Fruit fly (Drosophila melanogaster): ENCODE data around the gene CG10598.

CG10598 gene

dm6 chrX:17226681-17227019 lies at the start of gene CG10598:
Gene CG10598 (minus strand): TSS chrX:17226867.
- TF ChIP-seq CG17801 (GFP tag; optimal IDR thresholded peaks at IDR 0.05; ENCODE audit: partially characterized antibody): no peak

dm6 chrX:17274798-17275197 lies 48.1 kb upstream of the CG10598 start:
- TF ChIP-seq CG17801 (GFP tag; optimal IDR thresholded peaks at IDR 0.05; ENCODE audit: partially characterized antibody): no peak

DNA sequence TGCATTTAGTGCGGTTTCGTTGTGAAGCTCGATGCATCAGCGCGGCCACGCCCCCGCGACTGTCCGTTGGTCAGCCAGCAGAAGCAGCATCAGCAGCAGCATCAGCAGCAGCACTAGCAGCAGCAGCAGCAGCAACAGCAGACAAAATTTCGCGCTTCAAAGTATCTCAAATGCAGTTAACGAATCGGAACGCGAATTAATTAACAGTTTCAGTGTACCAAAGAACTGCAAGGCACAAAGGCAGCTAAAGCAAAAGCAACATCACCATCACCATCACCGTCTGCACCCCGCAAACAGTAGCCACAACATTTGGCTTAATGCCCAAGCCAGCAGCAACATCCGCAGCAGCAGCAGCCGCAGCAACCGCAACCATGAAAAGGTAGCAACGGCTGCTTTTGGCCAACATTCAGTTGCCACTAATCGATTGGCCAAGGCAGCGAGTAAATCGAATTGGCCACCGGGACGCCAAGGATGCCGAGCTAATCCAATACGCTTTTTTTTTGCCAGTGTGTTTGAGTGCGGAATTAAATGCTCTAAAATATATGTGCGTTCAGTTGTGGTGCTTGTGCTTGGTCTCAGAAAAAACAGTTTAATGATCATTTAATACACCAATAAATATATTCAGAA lies 38.8 kb upstream of the CG10598 start:
- no peak for TF ChIP-seq CG17801 (GFP tag; optimal IDR thresholded peaks at IDR 0.05; ENCODE audit: partially characterized antibody)

DNA sequence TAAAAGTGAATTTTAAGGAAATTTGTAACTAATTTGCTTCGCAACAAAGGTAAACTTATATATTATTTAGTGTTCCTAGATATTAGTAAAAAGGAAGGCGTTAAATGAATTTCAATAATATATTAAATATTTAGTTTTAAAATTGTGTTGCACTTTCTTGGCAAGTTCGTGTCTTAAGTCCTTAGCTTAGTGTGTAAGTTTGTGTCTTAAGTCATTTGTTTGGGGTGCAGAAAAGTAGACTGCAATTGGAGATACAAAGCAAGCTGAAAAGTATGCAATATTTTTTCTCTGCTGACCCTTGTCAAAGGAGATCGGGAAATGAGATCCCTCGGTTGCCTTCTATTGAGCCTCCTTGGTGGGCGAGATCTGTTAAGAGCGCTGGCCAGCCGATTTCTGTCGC lies 35.4 kb upstream of the CG10598 start:
- TF ChIP-seq CG17801 (GFP tag; optimal IDR thresholded peaks at IDR 0.05; ENCODE audit: partially characterized antibody): no peak

DNA sequence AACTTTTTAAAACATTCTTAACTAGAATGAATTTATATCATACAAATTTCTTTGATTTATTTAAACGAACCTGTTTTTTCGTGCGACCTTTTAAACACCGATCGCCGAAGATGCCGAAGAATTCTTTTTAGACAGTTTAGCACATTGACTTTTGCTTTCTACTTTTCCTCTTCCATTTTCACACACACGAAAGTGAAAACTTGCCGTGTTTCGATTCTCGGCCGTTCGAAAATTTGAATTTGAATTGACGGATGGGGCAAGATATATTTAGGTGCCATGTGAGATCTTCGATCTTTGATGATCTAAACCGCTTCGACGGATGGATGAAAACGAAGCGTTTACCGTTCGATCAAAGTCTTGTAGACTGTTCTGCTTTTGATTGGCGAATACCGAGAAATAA lies 29.0 kb upstream of the CG10598 start:
- no peak for TF ChIP-seq CG17801 (GFP tag; optimal IDR thresholded peaks at IDR 0.05; ENCODE audit: partially characterized antibody)

- TF ChIP-seq CG17801 (GFP tag; optimal IDR thresholded peaks at IDR 0.05; ENCODE audit: partially characterized antibody): no peak
Observed at dm6 chrX:17254094-17254493, 27.4 kb upstream of the CG10598 start.

DNA sequence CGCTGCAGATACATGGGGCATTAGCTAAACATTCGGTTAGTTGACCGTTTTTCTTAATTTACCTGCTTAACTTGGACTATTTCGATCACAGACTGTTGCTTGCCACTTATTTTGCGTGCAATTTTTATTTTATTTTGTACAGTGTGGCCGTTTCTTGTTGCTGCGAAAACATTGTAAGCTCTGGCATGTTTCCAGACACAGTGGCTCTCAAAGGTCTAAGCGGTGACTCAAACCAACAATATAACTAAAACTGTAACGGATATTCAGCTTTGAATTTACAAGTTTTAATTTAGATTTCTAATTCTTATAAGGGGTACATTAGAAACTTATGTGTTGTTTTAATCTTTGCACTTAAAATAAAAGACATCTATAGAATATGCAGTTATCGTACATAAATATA lies 22.7 kb upstream of the CG10598 start, which contains the start of gene CG8675:
Gene CG8675, minus strand, starts transcription at position 177 of the 400 bp plus-strand sequence.
- TF ChIP-seq CG17801 (GFP tag; optimal IDR thresholded peaks at IDR 0.05; ENCODE audit: partially characterized antibody): peak; percentile 16

DNA sequence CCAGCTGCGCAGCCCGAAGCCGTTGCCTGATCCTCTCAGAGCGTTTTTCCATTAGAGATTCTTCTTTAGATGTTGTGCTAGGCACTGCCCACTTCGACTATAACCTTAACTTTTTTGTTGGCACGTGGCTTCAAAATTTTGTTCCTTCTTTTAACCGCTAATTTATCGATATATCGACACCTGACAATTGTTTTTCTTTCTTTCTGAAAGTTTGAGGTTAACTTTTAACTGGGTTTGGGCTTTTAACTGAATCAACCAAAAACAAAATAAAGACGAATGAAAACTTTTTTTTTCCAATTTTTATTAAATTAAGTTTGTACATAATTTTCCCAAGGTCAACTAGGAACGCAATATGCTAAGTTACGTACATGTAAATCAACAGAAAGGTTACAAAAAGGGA lies 20.2 kb upstream of the CG10598 start, which contains the start of gene CG42854:
Gene CG42854, minus strand, starts transcription at position 101 of the 400 bp plus-strand sequence.
- no peak for TF ChIP-seq CG17801 (GFP tag; optimal IDR thresholded peaks at IDR 0.05; ENCODE audit: partially characterized antibody)

DNA sequence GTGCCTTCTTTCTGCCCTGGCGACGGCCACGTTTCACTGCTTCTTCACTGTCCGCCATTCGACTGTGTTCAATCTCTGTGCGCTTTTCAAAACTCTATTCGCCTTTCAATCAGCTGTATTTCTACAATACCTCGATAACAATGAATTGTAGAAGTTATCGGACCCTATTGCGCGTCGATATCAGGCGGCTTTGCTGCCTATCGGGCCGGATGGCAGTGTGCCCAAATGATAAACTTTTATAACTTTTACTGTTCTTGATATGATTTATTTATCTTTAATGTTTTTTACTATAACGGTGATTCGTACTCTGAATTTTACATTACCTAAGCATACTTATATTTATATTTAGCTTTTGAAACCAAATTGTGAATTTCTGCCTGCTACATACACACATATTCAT lies 18.2 kb upstream of the CG10598 start, which contains the start of gene CG8915:
Gene CG8915, minus strand, starts transcription at position 148 of the 400 bp plus-strand sequence.
- peak; percentile 38 for TF ChIP-seq CG17801 (GFP tag; optimal IDR thresholded peaks at IDR 0.05; ENCODE audit: partially characterized antibody)

DNA sequence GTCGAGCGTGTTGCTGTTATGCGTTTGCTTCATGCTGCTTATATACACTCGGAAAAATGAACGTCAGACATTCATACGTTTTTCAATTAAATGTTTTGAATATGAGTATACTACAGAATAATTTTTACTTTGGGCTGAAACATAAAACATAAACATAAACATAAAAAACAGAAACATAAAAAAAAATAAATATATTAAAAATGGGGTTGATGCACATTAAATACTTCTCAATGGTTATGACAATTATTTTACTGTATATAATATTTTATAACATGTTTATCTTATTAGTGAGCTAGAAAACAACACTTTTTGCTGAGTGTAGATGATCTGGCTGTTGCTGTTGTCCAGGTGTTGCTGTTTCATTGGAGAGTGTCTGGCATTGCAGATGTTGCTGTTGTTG lies 10.8 kb upstream of the CG10598 start:
- no peak for TF ChIP-seq CG17801 (GFP tag; optimal IDR thresholded peaks at IDR 0.05; ENCODE audit: partially characterized antibody)

DNA sequence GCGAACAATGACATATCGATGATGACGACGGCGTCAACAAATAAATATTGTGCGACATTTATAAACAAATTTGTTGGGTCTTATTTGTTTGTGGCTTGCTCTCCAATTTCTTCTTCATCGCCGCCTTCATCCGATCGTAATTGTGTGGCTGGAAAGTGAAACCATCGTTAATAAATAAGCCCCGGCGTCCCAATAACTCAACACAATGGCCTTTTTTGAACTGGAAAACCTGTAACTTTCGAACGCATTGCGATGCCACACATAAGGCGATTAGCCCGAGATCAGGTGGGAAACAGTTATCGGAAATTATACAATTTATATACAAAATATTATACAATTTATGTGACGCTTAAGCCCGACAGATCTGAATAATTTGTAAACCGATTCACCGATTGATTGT lies 9.8 kb upstream of the CG10598 start:
- no peak for TF ChIP-seq CG17801 (GFP tag; optimal IDR thresholded peaks at IDR 0.05; ENCODE audit: partially characterized antibody)

DNA sequence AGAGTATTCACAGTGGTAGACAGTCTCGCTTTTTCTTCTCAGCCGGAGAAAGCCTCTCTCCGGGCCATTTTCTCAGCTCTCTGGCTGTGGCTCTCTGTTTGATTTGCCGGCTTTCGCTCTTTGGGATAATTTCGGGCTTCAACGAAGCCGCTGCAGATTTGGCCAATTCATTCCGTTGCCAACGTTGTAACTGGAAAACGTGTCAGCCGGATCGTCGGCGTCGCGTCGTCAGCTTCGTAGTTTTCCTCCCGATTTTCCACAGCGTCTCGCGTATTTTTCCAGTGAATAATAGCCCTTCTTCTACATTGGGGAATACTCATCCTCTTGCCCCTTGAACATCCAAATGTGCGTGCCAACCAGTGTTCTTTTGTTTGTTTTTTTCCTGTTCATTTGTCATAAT lies 6.0 kb upstream of the CG10598 start, which contains the start of gene f:
Gene f, plus strand, starts transcription at position 301 of the 400 bp plus-strand sequence.
- no peak for TF ChIP-seq CG17801 (GFP tag; optimal IDR thresholded peaks at IDR 0.05; ENCODE audit: partially characterized antibody)

DNA sequence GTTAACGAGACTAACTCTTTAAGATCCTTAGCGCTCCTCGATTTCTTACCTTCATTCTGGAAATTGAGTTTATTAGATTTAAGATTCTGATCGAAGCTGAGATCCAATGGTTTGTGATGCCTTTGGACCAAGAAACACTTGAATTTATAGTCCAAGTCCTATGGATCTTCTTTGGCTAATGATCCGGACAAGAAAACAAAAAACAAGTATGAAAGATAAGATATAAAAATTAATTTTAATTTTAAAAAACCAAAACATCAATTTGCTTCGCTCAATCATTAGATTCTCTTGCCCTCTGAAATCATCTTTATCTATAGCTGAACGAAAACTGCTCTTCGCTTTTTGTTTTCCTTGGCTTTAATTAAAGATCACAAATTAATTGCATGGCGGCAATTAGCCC lies 4.3 kb upstream of the CG10598 start, which contains the start of gene CG10597:
Gene CG10597, minus strand, starts transcription at position 101 of the 400 bp plus-strand sequence.
- no peak for TF ChIP-seq CG17801 (GFP tag; optimal IDR thresholded peaks at IDR 0.05; ENCODE audit: partially characterized antibody)

dm6 chrX:17229475-17230169 lies 3.0 kb upstream of the CG10598 start:
- TF ChIP-seq CG17801 (GFP tag; optimal IDR thresholded peaks at IDR 0.05; ENCODE audit: partially characterized antibody): no peak

- TF ChIP-seq CG17801 (GFP tag; optimal IDR thresholded peaks at IDR 0.05; ENCODE audit: partially characterized antibody): no peak
Observed at dm6 chrX:17227462-17227861, 795 bp upstream of the CG10598 start.

DNA sequence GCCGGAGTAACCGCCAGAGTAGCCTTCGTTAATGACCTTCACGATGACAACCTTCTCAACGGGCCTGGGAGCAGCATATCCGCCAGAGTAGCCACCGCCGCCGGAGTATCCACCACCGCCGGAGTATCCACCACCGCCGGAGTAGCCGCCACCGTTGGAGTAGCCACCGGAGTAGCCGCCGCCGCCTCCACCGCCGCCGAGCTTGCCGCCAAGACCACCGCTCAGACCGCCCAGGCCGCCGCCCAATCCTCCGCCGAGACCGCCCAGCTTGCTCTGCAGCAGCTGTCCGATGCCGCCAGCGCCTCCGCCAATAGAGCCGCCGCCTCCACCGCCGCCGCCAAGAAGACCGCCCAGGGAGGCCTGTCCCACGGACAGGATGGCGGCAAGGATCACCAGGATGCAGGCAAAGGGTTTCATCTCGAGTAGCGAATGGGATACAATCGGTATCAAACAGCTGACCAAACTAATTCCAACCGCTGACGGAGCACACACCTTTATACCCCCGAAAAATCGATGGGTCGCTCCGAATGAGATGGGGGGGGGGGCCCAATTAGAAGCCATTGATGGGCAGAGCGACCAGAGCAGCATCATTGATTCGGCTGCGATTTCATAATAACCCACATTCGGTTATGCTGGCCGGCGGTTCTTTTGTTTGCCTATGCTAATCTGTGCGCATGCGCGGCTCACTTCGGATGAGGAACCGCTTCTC lies 541 bp downstream of the CG10598 start:
- TF ChIP-seq CG17801 (GFP tag; optimal IDR thresholded peaks at IDR 0.05; ENCODE audit: partially characterized antibody): no peak

All from ovary, adult (tissue).